Worm (Caenorhabditis elegans) whole organism, midembryonic: Measurements from ENCODE around the gene spp-10.

Experiments
- flt-1 ChIP-seq: fragments of 200-800 bp; sonication (Bioruptor generic); IDR thresholded peaks from 2 replicates; pipeline ENCODE4 v1.3.6; 2022; ENCODE audit warnings: missing genetic modification characterization, missing compliant biosample characterization
- med-1 ChIP-seq: sonication (generic microtip); optimal IDR thresholded peaks from 2 replicates; lab custom pipeline; 2017; ENCODE audit warnings: missing genetic modification characterization, mild to moderate bottlenecking, missing compliant biosample characterization, antibody characterized with exemption, missing genetic modification reagents; ENCODE audit not compliant: insufficient read depth

ce11 chrIV:8460208-8460607 lies 16.8 kb upstream of the spp-10 start, which contains the start of gene ant-1.4:
- TF ChIP-seq med-1 (GFP tag; lab: Kevin White, UChicago) (no peak), flt-1 (GFP tag; lab: Robert Waterston, UW) (no peak)
